Worm (Caenorhabditis elegans) whole organism, L1 larva: ENCODE results near the gene T05A8.8.

ENCODE experiments used
- C34B4.2 ChIP-seq: sonication (generic microtip); optimal IDR thresholded peaks from 2 replicates; lab custom pipeline; 2017; ENCODE audit warnings: mild to moderate bottlenecking, missing genetic modification characterization, missing compliant biosample characterization
- F16B12.6 ChIP-seq: fragments of 150-350 bp; optimal IDR thresholded peaks from 2 replicates; lab custom pipeline; 2014; ENCODE audit warnings: missing biosample characterization, missing genetic modification characterization
- Y116A8C.19 ChIP-seq: sonication (generic microtip); optimal IDR thresholded peaks from 2 replicates; lab custom pipeline; 2016; ENCODE audit warnings: missing compliant biosample characterization, missing genetic modification characterization, borderline replicate concordance
- alr-1 ChIP-seq: fragments of 200-800 bp; sonication (Bioruptor generic); optimal IDR thresholded peaks from 2 replicates; lab custom pipeline; 2018; ENCODE audit warnings: borderline replicate concordance, mild to moderate bottlenecking, missing genetic modification characterization, missing compliant biosample characterization
- aly-2 ChIP-seq: fragments of 150-350 bp; optimal IDR thresholded peaks from 2 replicates; lab custom pipeline; 2014; ENCODE audit warnings: missing biosample characterization, missing genetic modification characterization
- ama-1 ChIP-seq: fragments of 150-350 bp; optimal IDR thresholded peaks from 2 replicates; lab custom pipeline; 2014
- blmp-1 ChIP-seq: fragments of 150-350 bp; optimal IDR thresholded peaks from 2 replicates; lab custom pipeline; 2014; ENCODE audit warnings: missing biosample characterization, missing genetic modification characterization
- ceh-82 ChIP-seq, 3 experiments: fragments of 150-350 bp in 1 of 3; sonication (generic microtip) in 2 of 3; optimal IDR thresholded peaks; 2 replicates each; lab custom pipeline; 2014 to 2017; ENCODE audit warnings: missing biosample characterization in 3 of 3, missing genetic modification characterization in 3 of 3
- egl-27 ChIP-seq, 2 experiments: fragments of 150-350 bp in 1 of 2; sonication (generic microtip); optimal IDR thresholded peaks; 3 replicates each; lab custom pipeline; 2017 to 2018; ENCODE audit warnings: missing biosample characterization in 2 of 2, missing genetic modification characterization in 2 of 2, missing genetic modification reagents in 2 of 2
- elt-2 ChIP-seq: sonication (generic microtip); optimal IDR thresholded peaks from 2 replicates; lab custom pipeline; 2016; ENCODE audit warnings: missing genetic modification characterization, mild to moderate bottlenecking, inconsistent platforms, missing compliant biosample characterization, missing genetic modification reagents
- elt-3 ChIP-seq, 6 experiments: fragments of 150-350 bp in 1 of 6; sonication (generic microtip); optimal IDR thresholded peaks; 2 replicates each; lab custom pipeline; 2017 to 2018; ENCODE audit warnings: missing biosample characterization in 6 of 6, missing genetic modification characterization in 6 of 6, inconsistent platforms in 1 of 6
- fkh-4 ChIP-seq: sonication (generic microtip); optimal IDR thresholded peaks from 2 replicates; lab custom pipeline; 2016; ENCODE audit warnings: missing compliant biosample characterization, missing genetic modification characterization, borderline replicate concordance
- fkh-8 ChIP-seq: sonication (generic microtip); optimal IDR thresholded peaks from 2 replicates; lab custom pipeline; 2016; ENCODE audit warnings: mild to moderate bottlenecking, missing genetic modification characterization, missing compliant biosample characterization
- fos-1 ChIP-seq: fragments of 150-350 bp; optimal IDR thresholded peaks from 2 replicates; lab custom pipeline; 2014; ENCODE audit warnings: missing biosample characterization, missing genetic modification characterization
- grh-1 ChIP-seq: fragments of 200-800 bp; sonication (Bioruptor generic); IDR thresholded peaks from 2 replicates; pipeline ENCODE4 v1.3.6; 2022; ENCODE audit warnings: missing genetic modification reagents, missing genetic modification characterization, missing compliant biosample characterization
- hlh-17 ChIP-seq: fragments of 200-800 bp; sonication (Bioruptor generic); optimal IDR thresholded peaks from 2 replicates; lab custom pipeline; 2018; ENCODE audit warnings: missing genetic modification characterization, mild to moderate bottlenecking, missing compliant biosample characterization, moderate library complexity, borderline replicate concordance
- hlh-4 ChIP-seq: sonication (generic microtip); optimal IDR thresholded peaks from 2 replicates; lab custom pipeline; 2016; ENCODE audit warnings: mild to moderate bottlenecking, missing genetic modification characterization, missing compliant biosample characterization
- irx-1 ChIP-seq: sonication (generic microtip); optimal IDR thresholded peaks from 2 replicates; lab custom pipeline; 2016; ENCODE audit warnings: missing genetic modification characterization, missing compliant biosample characterization
- isw-1 ChIP-seq: fragments of 200-800 bp; sonication (Bioruptor generic); IDR thresholded peaks from 2 replicates; pipeline ENCODE4 v1.3.6; 2022; ENCODE audit warnings: missing genetic modification characterization, missing compliant biosample characterization
- lin-13 ChIP-seq: fragments of 150-350 bp; optimal IDR thresholded peaks from 2 replicates; lab custom pipeline; 2014; ENCODE audit warnings: missing biosample characterization, missing genetic modification reagents, missing genetic modification characterization
- lin-14 ChIP-seq: fragments of 200-800 bp; sonication (Bioruptor generic); optimal IDR thresholded peaks from 2 replicates; lab custom pipeline; 2018; ENCODE audit warnings: mild to moderate bottlenecking, missing genetic modification characterization, moderate library complexity, missing compliant biosample characterization
- lin-15B ChIP-seq: fragments of 150-350 bp; sonication (generic microtip); optimal IDR thresholded peaks from 3 replicates; lab custom pipeline; 2014; ENCODE audit warnings: missing biosample characterization, missing genetic modification characterization
- lin-35 ChIP-seq, 2 experiments: fragments of 150-350 bp; optimal IDR thresholded peaks; 2 replicates each; lab custom pipeline; 2014; ENCODE audit warnings: missing biosample characterization in 2 of 2, missing genetic modification characterization in 2 of 2, missing genetic modification reagents in 2 of 2
- lin-39 ChIP-seq: fragments of 150-350 bp; optimal IDR thresholded peaks from 2 replicates; lab custom pipeline; 2014; ENCODE audit warnings: missing biosample characterization, missing genetic modification reagents, missing genetic modification characterization
- lsy-2 ChIP-seq, 2 experiments: fragments of 150-350 bp; optimal IDR thresholded peaks; 2 replicates each; lab custom pipeline; 2014; ENCODE audit warnings: missing biosample characterization in 2 of 2, missing genetic modification characterization in 2 of 2
- mab-9 ChIP-seq: fragments of 200-800 bp; sonication (Bioruptor generic); IDR thresholded peaks from 2 replicates; pipeline ENCODE4 v1.3.6; 2022; ENCODE audit warnings: missing genetic modification reagents, missing genetic modification characterization, missing compliant biosample characterization
- mdl-1 ChIP-seq, 2 experiments: fragments of 150-350 bp; optimal IDR thresholded peaks; 2 replicates each; lab custom pipeline; 2014 to 2017; ENCODE audit warnings: missing biosample characterization in 2 of 2, missing genetic modification characterization in 2 of 2, inconsistent platforms in 1 of 2
- nhr-12 ChIP-seq: sonication (generic microtip); optimal IDR thresholded peaks from 2 replicates; lab custom pipeline; 2017; ENCODE audit warnings: missing biosample characterization, missing genetic modification characterization
- nhr-20 ChIP-seq: sonication (generic microtip); optimal IDR thresholded peaks from 2 replicates; lab custom pipeline; 2016; ENCODE audit warnings: mild to moderate bottlenecking, missing genetic modification characterization, missing compliant biosample characterization
- nhr-47 ChIP-seq: sonication (generic microtip); optimal IDR thresholded peaks from 2 replicates; lab custom pipeline; 2016; ENCODE audit warnings: mild to moderate bottlenecking, missing genetic modification characterization, moderate library complexity, missing compliant biosample characterization
- nhr-76 ChIP-seq: sonication (generic microtip); optimal IDR thresholded peaks from 2 replicates; lab custom pipeline; 2017; ENCODE audit warnings: missing biosample characterization, missing genetic modification characterization
- nhr-77 ChIP-seq: fragments of 150-350 bp; optimal IDR thresholded peaks from 2 replicates; lab custom pipeline; 2014; ENCODE audit warnings: missing biosample characterization, missing genetic modification characterization
- nhr-84 ChIP-seq: sonication (generic microtip); optimal IDR thresholded peaks from 2 replicates; lab custom pipeline; 2017; ENCODE audit warnings: missing biosample characterization, missing genetic modification characterization
- nhr-90 ChIP-seq: sonication (generic microtip); optimal IDR thresholded peaks from 2 replicates; lab custom pipeline; 2016; ENCODE audit warnings: mild to moderate bottlenecking, missing genetic modification characterization, missing compliant biosample characterization; ENCODE audit not compliant: poor library complexity
- pag-3 ChIP-seq: sonication (generic microtip); optimal IDR thresholded peaks from 2 replicates; lab custom pipeline; 2017; ENCODE audit warnings: missing genetic modification characterization, mild to moderate bottlenecking, missing compliant biosample characterization, antibody characterized with exemption, borderline replicate concordance; ENCODE audit not compliant: insufficient read depth
- pax-3 ChIP-seq: fragments of 200-800 bp; sonication (Bioruptor generic); optimal IDR thresholded peaks from 2 replicates; lab custom pipeline; 2018; ENCODE audit warnings: mild to moderate bottlenecking, missing genetic modification characterization, moderate library complexity, missing compliant biosample characterization
- snpc-4 ChIP-seq: fragments of 150-350 bp; optimal IDR thresholded peaks from 2 replicates; lab custom pipeline; 2014; ENCODE audit warnings: missing biosample characterization, missing genetic modification characterization
- snu-23 ChIP-seq: sonication (generic microtip); optimal IDR thresholded peaks from 2 replicates; lab custom pipeline; 2016; ENCODE audit warnings: missing genetic modification characterization, missing compliant biosample characterization
- sox-4 ChIP-seq: sonication (generic microtip); optimal IDR thresholded peaks from 2 replicates; lab custom pipeline; 2016; ENCODE audit warnings: missing genetic modification characterization, missing compliant biosample characterization
- sptf-1 ChIP-seq: fragments of 150-350 bp; optimal IDR thresholded peaks from 2 replicates; lab custom pipeline; 2014; ENCODE audit warnings: missing biosample characterization, missing genetic modification characterization
- sup-37 ChIP-seq: fragments of 200-800 bp; sonication (Bioruptor generic); optimal IDR thresholded peaks from 2 replicates; lab custom pipeline; 2018; ENCODE audit warnings: mild to moderate bottlenecking, missing genetic modification characterization, missing compliant biosample characterization
- tlp-1 ChIP-seq: fragments of 150-350 bp; optimal IDR thresholded peaks from 2 replicates; lab custom pipeline; 2014; ENCODE audit warnings: missing biosample characterization, missing genetic modification characterization
- unc-130 ChIP-seq: fragments of 150-350 bp; optimal IDR thresholded peaks from 2 replicates; lab custom pipeline; 2017; ENCODE audit warnings: missing biosample characterization, missing genetic modification characterization, inconsistent platforms
- unc-30 ChIP-seq: sonication (generic microtip); optimal IDR thresholded peaks from 2 replicates; lab custom pipeline; 2017; ENCODE audit warnings: missing biosample characterization, missing genetic modification characterization
- unc-62 ChIP-seq: fragments of 150-350 bp; optimal IDR thresholded peaks from 2 replicates; lab custom pipeline; 2014; ENCODE audit warnings: missing biosample characterization, missing genetic modification reagents, missing genetic modification characterization
- vab-15 ChIP-seq: sonication (generic microtip); optimal IDR thresholded peaks from 2 replicates; lab custom pipeline; 2017; ENCODE audit warnings: missing genotype, mild to moderate bottlenecking, missing genetic modification characterization, missing compliant biosample characterization
- xbp-1 ChIP-seq: sonication (generic microtip); optimal IDR thresholded peaks from 2 replicates; lab custom pipeline; 2016; ENCODE audit warnings: missing genetic modification characterization, missing compliant biosample characterization
- zip-4 ChIP-seq: fragments of 200-800 bp; sonication (Bioruptor generic); optimal IDR thresholded peaks from 2 replicates; lab custom pipeline; 2018; ENCODE audit warnings: mild to moderate bottlenecking, missing genetic modification characterization, moderate library complexity, missing compliant biosample characterization

The T05A8.8 gene

DNA sequence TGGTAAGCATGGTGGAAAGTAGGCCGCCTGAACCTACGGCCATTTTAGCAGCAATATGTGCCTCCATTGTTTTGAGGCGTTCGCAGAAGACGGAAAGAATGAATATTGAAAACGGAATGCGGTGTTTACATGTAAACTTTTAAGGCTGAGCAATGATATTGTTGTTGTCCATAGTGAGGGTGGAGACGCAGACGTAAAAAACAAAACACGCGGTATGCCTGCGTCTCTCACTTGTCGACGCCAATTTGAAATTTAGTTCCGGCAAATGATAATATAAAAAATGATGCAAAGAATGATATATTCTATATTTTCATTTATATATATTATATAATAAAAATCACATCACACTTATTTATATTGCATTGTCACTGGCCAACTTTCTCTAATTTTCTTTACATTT, 28.6 kb upstream of the T05A8.8 start, which contains the start of gene Y47G7B.2 (continued):
- TF ChIP-seq sup-37 (GFP tag; lab: Kevin White, UChicago), result no peak
- no peak for TF ChIP-seq vab-15 (tag; lab: Kevin White, UChicago)
- TF ChIP-seq nhr-77 (tag; lab: Kevin White, UChicago), result no peak
- no peak for TF ChIP-seq ama-1 (lab: Kevin White, UChicago)
- no peak for TF ChIP-seq F16B12.6
- TF ChIP-seq sox-4 (tag; lab: Kevin White, UChicago), result no peak
- no peak for TF ChIP-seq elt-2 (tag; lab: Kevin White, UChicago)
- TF ChIP-seq lin-35 (GFP tag; optimal IDR thresholded peaks at IDR 0.05; lab: Kevin White, UChicago), result peak in 1 of 2 experiments; percentile 34
- no peak for TF ChIP-seq hlh-17 (GFP tag; lab: Kevin White, UChicago)
- TF ChIP-seq ceh-82 (tag; optimal IDR thresholded peaks at IDR 0.05; lab: Kevin White, UChicago), result no peak
- no peak for TF ChIP-seq aly-2 (tag; lab: Kevin White, UChicago)
- no peak for TF ChIP-seq nhr-12 (tag; lab: Kevin White, UChicago)
- TF ChIP-seq irx-1 (tag; lab: Kevin White, UChicago), result no peak
- TF ChIP-seq snu-23 (GFP tag; lab: Kevin White, UChicago), result no peak
- no peak for TF ChIP-seq lin-13 (GFP tag; lab: Kevin White, UChicago)
- no peak for TF ChIP-seq nhr-90 (tag; lab: Kevin White, UChicago)
- peak; percentile 66 for TF ChIP-seq lin-14 (GFP tag; lab: Kevin White, UChicago)
- TF ChIP-seq grh-1 (GFP tag; lab: Robert Waterston, UW), result no peak
- TF ChIP-seq pax-3 (tag; lab: Kevin White, UChicago), result no peak
- no peak for TF ChIP-seq lsy-2 (tag; optimal IDR thresholded peaks at IDR 0.05; lab: Kevin White, UChicago)
- no peak for TF ChIP-seq alr-1 (tag; lab: Kevin White, UChicago)
- no peak for TF ChIP-seq pag-3 (tag; lab: Kevin White, UChicago)
- peak; percentile 7 for TF ChIP-seq nhr-20
- no peak for TF ChIP-seq sptf-1 (tag; lab: Kevin White, UChicago)
- TF ChIP-seq elt-3 (tag; optimal IDR thresholded peaks at IDR 0.05; lab: Kevin White, UChicago), result no peak
- TF ChIP-seq C34B4.2, result no peak
- TF ChIP-seq fos-1 (tag; lab: Kevin White, UChicago), result no peak
- TF ChIP-seq isw-1 (GFP tag; lab: Robert Waterston, UW), result no peak
- TF ChIP-seq blmp-1 (tag; lab: Kevin White, UChicago), result no peak
- no peak for TF ChIP-seq tlp-1 (tag; lab: Kevin White, UChicago)
- TF ChIP-seq fkh-8 (tag; lab: Kevin White, UChicago), result peak; percentile 55
- TF ChIP-seq xbp-1 (tag; lab: Kevin White, UChicago), result no peak
- no peak for TF ChIP-seq lin-15B (tag; lab: Kevin White, UChicago)
- no peak for TF ChIP-seq nhr-84
- TF ChIP-seq mdl-1 (tag; optimal IDR thresholded peaks at IDR 0.05; lab: Kevin White, UChicago), result peak in 1 of 2 experiments; percentile 8
- TF ChIP-seq snpc-4 (tag; lab: Kevin White, UChicago), result no peak
- no peak for TF ChIP-seq hlh-4 (tag; lab: Kevin White, UChicago)

DNA sequence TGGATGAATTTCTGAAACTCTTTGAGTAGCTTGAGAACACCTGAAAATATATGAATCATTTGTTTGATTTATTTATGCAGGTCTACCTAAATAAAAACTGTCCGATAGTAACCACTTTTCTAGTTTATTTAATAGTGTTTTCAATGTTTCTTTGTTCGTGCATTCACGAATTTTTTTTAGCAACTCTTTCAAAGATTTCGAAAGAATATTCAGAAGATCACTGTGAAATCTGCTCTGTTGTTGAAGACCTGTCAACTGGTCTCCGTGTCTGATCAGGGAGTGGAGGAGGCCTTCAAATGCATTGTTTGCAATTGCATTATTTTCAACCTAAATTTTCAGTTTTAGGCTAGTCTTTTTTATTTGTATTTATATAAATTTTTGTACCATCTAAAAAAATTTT, 26.5 kb upstream of the T05A8.8 start, which contains the start of gene T05A8.1:
Gene T05A8.1 (minus strand): TSS at position 101 of the 400 bp plus-strand sequence.
- TF ChIP-seq nhr-12 (tag; lab: Kevin White, UChicago) (no peak), grh-1 (GFP tag; lab: Robert Waterston, UW) (no peak), nhr-76 (no peak), hlh-17 (GFP tag; lab: Kevin White, UChicago) (no peak), egl-27 (tag; optimal IDR thresholded peaks at IDR 0.05; lab: Kevin White, UChicago) (no peak), mab-9 (no peak), nhr-47 (tag; lab: Kevin White, UChicago) (no peak), Y116A8C.19 (tag; lab: Kevin White, UChicago) (no peak), hlh-4 (tag; lab: Kevin White, UChicago) (no peak), unc-30 (no peak), fkh-4 (no peak), lin-35 (GFP tag; optimal IDR thresholded peaks at IDR 0.05; lab: Kevin White, UChicago) (no peak), unc-130 (tag; lab: Kevin White, UChicago) (no peak), zip-4 (GFP tag; lab: Kevin White, UChicago) (no peak), unc-62 (no peak), lin-39 (tag; lab: Kevin White, UChicago) (no peak)
